Worm (Caenorhabditis elegans) whole organism, L4/young adult: Measurements from ENCODE around the gene C15F1.5.

ENCODE experiments used
- W03F9.2 ChIP-seq: fragments of 150-350 bp; optimal IDR thresholded peaks from 2 replicates; lab custom pipeline; 2014; ENCODE audit warnings: missing biosample characterization, missing genetic modification characterization
- dao-5 ChIP-seq: sonication (generic microtip); optimal IDR thresholded peaks from 2 replicates; lab custom pipeline; 2016; ENCODE audit warnings: missing genotype, missing genetic modification characterization, moderate library complexity, missing compliant biosample characterization
- him-1 ChIP-seq: sonication (generic microtip); optimal IDR thresholded peaks from 2 replicates; lab custom pipeline; 2016; ENCODE audit warnings: missing genotype, missing genetic modification reagents, missing genetic modification characterization, missing compliant biosample characterization

C15F1.5 gene

ce11 chrII:6934729-6935128 lies 35.7 kb downstream of the C15F1.5 start:
- TF ChIP-seq dao-5 (tag; lab: Kevin White, UChicago) (no peak), him-1 (tag; lab: Kevin White, UChicago) (no peak), W03F9.2 (no peak)

ce11 chrII:6932978-6933377 lies 37.4 kb downstream of the C15F1.5 start:
- no peak for TF ChIP-seq W03F9.2
- no peak for TF ChIP-seq him-1 (tag; lab: Kevin White, UChicago)
- no peak for TF ChIP-seq dao-5 (tag; lab: Kevin White, UChicago)

ce11 chrII:6930072-6930471 lies 40.3 kb downstream of the C15F1.5 start:
- TF ChIP-seq him-1 (tag; lab: Kevin White, UChicago): no peak
- no peak for TF ChIP-seq W03F9.2
- no peak for TF ChIP-seq dao-5 (tag; lab: Kevin White, UChicago)

- TF ChIP-seq dao-5 (tag; lab: Kevin White, UChicago) (no peak), W03F9.2 (no peak), him-1 (tag; lab: Kevin White, UChicago) (no peak)
Measured at ce11 chrII:6928416-6928815, 42.0 kb downstream of the C15F1.5 start, which contains the start of gene flcn-1. Gene flcn-1, plus strand, starts transcription at chrII:6928763.

ce11 chrII:6927603-6928002 lies 42.8 kb downstream of the C15F1.5 start, which contains the start of gene F22D3.4:
Gene F22D3.4, minus strand, starts transcription at chrII:6927603.
- no peak for TF ChIP-seq him-1 (tag; lab: Kevin White, UChicago)
- no peak for TF ChIP-seq W03F9.2
- TF ChIP-seq dao-5 (tag; lab: Kevin White, UChicago): no peak

ce11 chrII:6927034-6927433 lies 43.4 kb downstream of the C15F1.5 start:
- TF ChIP-seq W03F9.2: no peak

ce11 chrII:6926488-6926887 lies 43.9 kb downstream of the C15F1.5 start:
- TF ChIP-seq him-1 (tag; lab: Kevin White, UChicago) (peak; percentile 66), W03F9.2 (peak; percentile 51), dao-5 (tag; lab: Kevin White, UChicago) (peak; percentile 26)

- no peak for TF ChIP-seq him-1 (tag; lab: Kevin White, UChicago)
Measured at ce11 chrII:6926054-6926453, 44.4 kb downstream of the C15F1.5 start.

- TF ChIP-seq W03F9.2 (no peak), dao-5 (tag; lab: Kevin White, UChicago) (no peak), him-1 (tag; lab: Kevin White, UChicago) (no peak)
Measured at ce11 chrII:6923792-6924191, 46.6 kb downstream of the C15F1.5 start.

ce11 chrII:6919363-6919851 lies 51.0 kb downstream of the C15F1.5 start, which contains the start of gene B0252.1:
Gene B0252.1, plus strand, starts transcription at chrII:6919680.
- TF ChIP-seq him-1 (tag; lab: Kevin White, UChicago): no peak
- no peak for TF ChIP-seq dao-5 (tag; lab: Kevin White, UChicago)
- TF ChIP-seq W03F9.2: no peak

ce11 chrII:6918862-6919261 lies 51.6 kb downstream of the C15F1.5 start, which contains the start of gene B0252.5:
Gene B0252.5, minus strand, starts transcription at chrII:6918878.
- TF ChIP-seq him-1 (tag; lab: Kevin White, UChicago) (no peak), W03F9.2 (no peak), dao-5 (tag; lab: Kevin White, UChicago) (no peak)
